Worm (Caenorhabditis elegans) whole organism, L1 larva: Measurements from ENCODE around the gene fbxb-9.
"Not testable (repeated sequence)": the region's sequence is repeated elsewhere in the genome, so short reads cannot be mapped to it uniquely, and the experiment has no call there.

Source experiments
- alr-1 ChIP-seq: fragments of 200-800 bp; sonication (Bioruptor generic); optimal IDR thresholded peaks from 2 replicates; lab custom pipeline; 2018; ENCODE audit warnings: borderline replicate concordance, mild to moderate bottlenecking, missing genetic modification characterization, missing compliant biosample characterization
- ama-1 ChIP-seq: fragments of 150-350 bp; optimal IDR thresholded peaks from 2 replicates; lab custom pipeline; 2014
- dsc-1 ChIP-seq: sonication (generic microtip); optimal IDR thresholded peaks from 2 replicates; lab custom pipeline; 2016; ENCODE audit warnings: mild to moderate bottlenecking, missing genetic modification characterization, missing compliant biosample characterization
- mdl-1 ChIP-seq, 2 experiments: fragments of 150-350 bp; optimal IDR thresholded peaks; 2 replicates each; lab custom pipeline; 2014 to 2017; ENCODE audit warnings: missing biosample characterization in 2 of 2, missing genetic modification characterization in 2 of 2, inconsistent platforms in 1 of 2
- nhr-12 ChIP-seq: sonication (generic microtip); optimal IDR thresholded peaks from 2 replicates; lab custom pipeline; 2017; ENCODE audit warnings: missing biosample characterization, missing genetic modification characterization
- nhr-237 ChIP-seq: fragments of 150-350 bp; optimal IDR thresholded peaks from 2 replicates; lab custom pipeline; 2014; ENCODE audit warnings: missing biosample characterization, missing genetic modification characterization
- snpc-4 ChIP-seq: fragments of 150-350 bp; optimal IDR thresholded peaks from 2 replicates; lab custom pipeline; 2014; ENCODE audit warnings: missing biosample characterization, missing genetic modification characterization

DNA sequence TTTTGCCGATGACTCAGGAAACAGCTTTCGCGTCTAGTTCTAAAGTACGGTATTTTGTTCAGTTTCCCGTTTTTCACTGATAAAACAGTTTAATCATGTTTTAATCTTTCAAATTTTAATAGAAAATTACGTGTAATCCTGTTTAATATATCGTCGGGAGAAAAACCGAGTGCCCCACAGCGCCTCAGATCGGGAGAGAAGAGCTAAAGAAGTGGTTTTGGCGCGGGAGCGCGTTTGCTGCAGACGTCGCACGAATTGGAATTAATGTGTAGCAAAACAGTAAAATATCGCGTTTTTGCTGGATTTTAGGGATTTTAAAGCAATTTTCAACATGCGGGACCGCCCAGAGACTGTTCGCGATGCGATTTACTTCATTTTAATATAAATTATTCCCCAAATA is 38.3 kb upstream of the fbxb-9 start:
- TF ChIP-seq snpc-4; nhr-12 (tag; lab: Kevin White, UChicago); ama-1 (lab: Kevin White, UChicago); mdl-1 (tag; optimal IDR thresholded peaks at IDR 0.05; lab: Kevin White, UChicago); dsc-1 (tag; lab: Kevin White, UChicago); nhr-237 (tag; lab: Kevin White, UChicago); alr-1: not testable (repeated sequence)
